Fruit fly (Drosophila melanogaster): ENCODE data around the gene Cyp311a1.

- TF ChIP-seq Pif1B (GFP tag; optimal IDR thresholded peaks at IDR 0.05) (no peak), fd96Ca (GFP tag; IDR thresholded peaks at IDR 0.05) (no peak), rn (GFP tag; IDR thresholded peaks at IDR 0.05) (no peak), EcR (GFP tag; optimal IDR thresholded peaks at IDR 0.05) (no peak), CG8159 (tag; optimal IDR thresholded peaks at IDR 0.05) (no peak), CG10348 (GFP tag; IDR thresholded peaks at IDR 0.05) (no peak), CG12605 (GFP tag; IDR thresholded peaks at IDR 0.05) (no peak), D1 (tag; optimal IDR thresholded peaks at IDR 0.05) (no peak), Snoo (tag; optimal IDR thresholded peaks at IDR 0.05) (no peak), CG13204 (GFP tag; optimal IDR thresholded peaks at IDR 0.05) (no peak), CG17806 (tag; optimal IDR thresholded peaks at IDR 0.05) (no peak), CG9948 (tag; optimal IDR thresholded peaks at IDR 0.05) (no peak)
Measured at dm6 chrX:12059495-12059894, 28.2 kb upstream of the Cyp311a1 start, which contains the start of gene Muc11A.
